Worm (Caenorhabditis elegans) whole organism, L4/young adult: ENCODE results near the gene F52D2.6.

Experiments used
- W03F9.2 ChIP-seq: fragments of 150-350 bp; optimal IDR thresholded peaks from 2 replicates; lab custom pipeline; 2014; ENCODE audit warnings: missing biosample characterization, missing genetic modification characterization
- dao-5 ChIP-seq: sonication (generic microtip); optimal IDR thresholded peaks from 2 replicates; lab custom pipeline; 2016; ENCODE audit warnings: missing genotype, missing genetic modification characterization, moderate library complexity, missing compliant biosample characterization
- him-1 ChIP-seq: sonication (generic microtip); optimal IDR thresholded peaks from 2 replicates; lab custom pipeline; 2016; ENCODE audit warnings: missing genotype, missing genetic modification reagents, missing genetic modification characterization, missing compliant biosample characterization

DNA sequence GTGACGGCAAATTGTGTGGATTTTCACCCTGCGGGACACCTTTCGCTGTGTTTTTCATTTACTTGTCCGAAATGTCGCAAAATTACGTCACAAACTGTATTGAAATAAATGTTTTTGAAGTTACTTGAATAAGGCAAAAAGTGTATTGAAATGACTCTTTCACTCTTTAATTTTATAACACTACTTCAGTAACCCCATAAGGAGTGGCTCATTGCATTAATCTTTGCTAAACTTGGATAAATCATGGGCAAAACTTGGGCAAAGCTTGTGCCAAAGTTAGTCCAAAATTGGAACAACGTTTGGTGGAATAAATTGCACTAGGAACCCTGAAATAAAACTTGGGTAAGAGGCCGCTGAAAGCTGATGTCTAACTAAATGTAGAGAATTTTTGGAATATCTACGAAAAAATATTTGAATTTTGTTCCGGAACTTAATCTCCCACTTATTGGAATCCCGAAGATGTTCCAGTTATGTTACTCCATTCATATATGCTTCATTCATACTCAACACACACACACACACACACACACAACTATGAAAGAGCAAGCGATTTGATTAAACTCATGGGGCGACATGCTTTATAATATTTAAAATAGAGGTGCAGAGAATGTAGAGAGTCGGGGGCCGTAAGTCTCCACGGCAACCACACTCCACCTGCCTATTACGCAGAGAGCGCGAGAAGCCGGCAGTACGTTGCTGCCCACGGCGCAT lies 36.9 kb downstream of the F52D2.6 start, which contains the start of gene Y102A11A.9:
- TF ChIP-seq him-1 (tag; lab: Kevin White, UChicago) (no peak), dao-5 (tag; lab: Kevin White, UChicago) (no peak), W03F9.2 (tag; lab: Kevin White, UChicago) (no peak)
